Worm (Caenorhabditis elegans) whole organism, L1 larva: ENCODE measurements around the gene hpx-2.

Experiments used
- aly-2 ChIP-seq: fragments of 150-350 bp; optimal IDR thresholded peaks from 2 replicates; lab custom pipeline; 2014; ENCODE audit warnings: missing biosample characterization, missing genetic modification characterization
- fos-1 ChIP-seq: fragments of 150-350 bp; optimal IDR thresholded peaks from 2 replicates; lab custom pipeline; 2014; ENCODE audit warnings: missing biosample characterization, missing genetic modification characterization
- snpc-4 ChIP-seq: fragments of 150-350 bp; optimal IDR thresholded peaks from 2 replicates; lab custom pipeline; 2014; ENCODE audit warnings: missing biosample characterization, missing genetic modification characterization
- unc-62 ChIP-seq: fragments of 150-350 bp; optimal IDR thresholded peaks from 2 replicates; lab custom pipeline; 2014; ENCODE audit warnings: missing biosample characterization, missing genetic modification reagents, missing genetic modification characterization

DNA sequence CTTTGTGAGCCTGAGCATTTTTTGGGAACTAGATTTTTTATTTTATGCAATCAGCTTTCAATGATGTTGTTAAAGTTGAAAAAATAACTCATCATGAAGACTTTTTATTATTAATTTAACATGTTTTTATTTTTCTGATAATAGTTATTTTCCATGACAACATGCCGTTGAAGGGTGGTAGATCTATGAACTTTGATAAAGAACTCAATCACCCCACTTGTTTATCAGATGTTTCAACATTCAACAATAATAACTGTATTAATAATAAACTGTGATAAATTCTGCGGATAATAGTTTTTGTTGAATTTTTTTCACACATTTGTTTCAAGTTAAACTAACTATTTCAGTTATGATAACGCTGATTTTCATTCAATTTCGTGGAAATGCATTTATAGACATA, 41.2 kb downstream of the hpx-2 start:
- TF ChIP-seq aly-2 (tag; lab: Kevin White, UChicago) (no peak), snpc-4 (tag; lab: Kevin White, UChicago) (no peak), fos-1 (no peak), unc-62 (no peak)
